Fruit fly (Drosophila melanogaster) Kc167 (cell line): Measurements from ENCODE around the gene CG6066.

Experiments
- insv ChIP-seq: fragments of >200 bp; optimal IDR thresholded peaks from 3 replicates; lab custom pipeline; 2018; ENCODE audit warnings: missing external identifiers
- psq ChIP-seq: fragments of >200 bp; optimal IDR thresholded peaks from 2 replicates; lab custom pipeline; 2017; ENCODE audit warnings: missing external identifiers
- ttk ChIP-seq: sonication (Bioruptor generic); optimal IDR thresholded peaks from 2 replicates; lab custom pipeline; 2017; ENCODE audit warnings: missing external identifiers

DNA sequence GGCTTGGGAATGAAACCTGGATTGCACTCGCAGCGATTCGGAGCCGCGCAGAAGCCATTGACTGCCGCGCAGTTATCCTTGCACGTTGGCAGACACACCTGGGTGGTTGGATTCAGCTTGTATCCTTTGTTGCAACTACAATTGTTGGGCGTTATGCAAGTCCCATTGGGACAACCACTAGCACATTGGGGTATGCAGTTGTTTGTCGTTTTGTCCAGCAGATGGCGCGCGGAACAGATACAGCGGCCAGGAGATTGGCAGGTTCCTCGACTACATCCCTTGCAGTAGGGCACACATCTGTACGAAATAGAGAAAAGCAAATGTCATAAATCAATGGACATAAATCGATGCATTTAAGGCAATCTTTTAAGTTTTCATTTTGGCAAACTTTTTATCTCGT lies 17.9 kb downstream of the CG6066 start:
- TF ChIP-seq ttk: no peak
- TF ChIP-seq insv (lab: Kevin White, UChicago): no peak
- TF ChIP-seq psq (lab: Kevin White, UChicago): no peak
